Worm (Caenorhabditis elegans) whole organism, L4 larva: ENCODE results near the gene F17E5.2.

Experiments used
- duxl-1 ChIP-seq: sonication (generic microtip); optimal IDR thresholded peaks from 2 replicates; lab custom pipeline; 2016; ENCODE audit warnings: mild to moderate bottlenecking, missing genetic modification characterization, moderate library complexity, missing compliant biosample characterization; ENCODE audit not compliant: poor library complexity
- egl-43 ChIP-seq: fragments of 200-800 bp; sonication (Bioruptor generic); IDR thresholded peaks from 2 replicates; pipeline ENCODE4 v1.3.6; 2022; ENCODE audit warnings: missing genetic modification reagents, missing genetic modification characterization, missing compliant biosample characterization
- lim-7 ChIP-seq: fragments of 200-800 bp; sonication (Bioruptor generic); IDR thresholded peaks from 2 replicates; pipeline ENCODE4 v1.3.6; 2022; ENCODE audit warnings: missing genetic modification characterization, missing compliant biosample characterization
- lin-29 ChIP-seq: fragments of 200-800 bp; sonication (Bioruptor generic); IDR thresholded peaks from 2 replicates; pipeline ENCODE4 v1.3.6; 2022; ENCODE audit warnings: missing genetic modification reagents, missing genetic modification characterization, missing compliant biosample characterization
- lin-39 ChIP-seq: fragments of 150-350 bp; optimal IDR thresholded peaks from 2 replicates; lab custom pipeline; 2014; ENCODE audit warnings: missing biosample characterization, missing genetic modification reagents, missing genetic modification characterization
- madf-5 ChIP-seq, 2 experiments: fragments of 200-800 bp; sonication (Bioruptor generic); IDR thresholded peaks; 2 replicates each; pipeline ENCODE4 v1.3.6; 2022; ENCODE audit warnings: missing compliant biosample characterization in 2 of 2, missing genetic modification characterization in 2 of 2
- mdl-1 ChIP-seq, 2 experiments: fragments of 150-350 bp in 1 of 2; sonication (generic microtip) in 1 of 2; optimal IDR thresholded peaks; 2 replicates each; lab custom pipeline; 2014 to 2017; ENCODE audit warnings: missing biosample characterization in 2 of 2, missing genetic modification characterization in 2 of 2
- nhr-237 ChIP-seq: sonication (generic microtip); optimal IDR thresholded peaks from 2 replicates; lab custom pipeline; 2017; ENCODE audit warnings: missing biosample characterization, missing genetic modification characterization
- nhr-41 ChIP-seq: fragments of 200-800 bp; sonication (Bioruptor generic); IDR thresholded peaks from 2 replicates; pipeline ENCODE4 v1.3.6; 2022; ENCODE audit warnings: missing genetic modification reagents, missing genetic modification characterization, missing compliant biosample characterization
- nhr-76 ChIP-seq: fragments of 150-350 bp; optimal IDR thresholded peaks from 2 replicates; lab custom pipeline; 2014; ENCODE audit warnings: missing biosample characterization, missing genetic modification characterization
- unc-130 ChIP-seq: sonication (generic microtip); optimal IDR thresholded peaks from 2 replicates; lab custom pipeline; 2016; ENCODE audit warnings: missing genetic modification reagents, missing genetic modification characterization, missing compliant biosample characterization

DNA sequence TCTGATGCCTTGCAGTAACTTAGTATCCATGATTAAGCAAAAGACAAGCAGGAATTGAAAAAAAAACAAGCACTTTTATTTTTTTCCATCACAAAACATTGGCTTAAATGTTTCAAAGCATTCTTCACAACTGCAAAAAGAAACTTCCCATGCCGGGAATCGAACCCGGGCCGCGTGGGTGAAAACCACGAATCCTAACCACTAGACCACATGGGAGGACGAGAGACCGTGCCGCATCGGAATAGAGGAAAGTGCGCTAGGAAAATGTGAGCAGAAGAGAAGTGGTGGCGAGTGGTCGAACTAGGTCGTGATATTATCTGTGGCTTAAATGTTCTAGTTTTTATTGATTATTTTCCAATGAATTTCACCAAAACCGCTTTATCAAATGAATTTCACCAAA lies 26.6 kb upstream of the F17E5.2 start:
- TF ChIP-seq egl-43 (GFP tag; lab: Robert Waterston, UW) (peak; percentile 82), madf-5 (GFP tag; IDR thresholded peaks at IDR 0.05; lab: Robert Waterston, UW) (no peak), lin-39 (tag; lab: Kevin White, UChicago) (no peak), nhr-41 (GFP tag; lab: Robert Waterston, UW) (peak; percentile 82; the same call in 1 of the 2 replicates), duxl-1 (tag; lab: Kevin White, UChicago) (peak; percentile 81), lin-29 (GFP tag; lab: Robert Waterston, UW) (no peak), unc-130 (GFP tag; lab: Kevin White, UChicago) (no peak), nhr-76 (no peak), lim-7 (GFP tag; lab: Robert Waterston, UW) (peak; percentile 88), mdl-1 (tag; optimal IDR thresholded peaks at IDR 0.05; lab: Kevin White, UChicago) (peak in 1 of 2 experiments; percentile 72), nhr-237 (tag; lab: Kevin White, UChicago) (no peak)
